Worm (Caenorhabditis elegans) whole organism, L4/young adult: ENCODE data around the gene R186.3.

Experiments used
- W03F9.2 ChIP-seq: fragments of 150-350 bp; optimal IDR thresholded peaks from 2 replicates; lab custom pipeline; 2014; ENCODE audit warnings: missing biosample characterization, missing genetic modification characterization
- dao-5 ChIP-seq: sonication (generic microtip); optimal IDR thresholded peaks from 2 replicates; lab custom pipeline; 2016; ENCODE audit warnings: missing genotype, missing genetic modification characterization, moderate library complexity, missing compliant biosample characterization
- him-1 ChIP-seq: sonication (generic microtip); optimal IDR thresholded peaks from 2 replicates; lab custom pipeline; 2016; ENCODE audit warnings: missing genotype, missing genetic modification reagents, missing genetic modification characterization, missing compliant biosample characterization

DNA sequence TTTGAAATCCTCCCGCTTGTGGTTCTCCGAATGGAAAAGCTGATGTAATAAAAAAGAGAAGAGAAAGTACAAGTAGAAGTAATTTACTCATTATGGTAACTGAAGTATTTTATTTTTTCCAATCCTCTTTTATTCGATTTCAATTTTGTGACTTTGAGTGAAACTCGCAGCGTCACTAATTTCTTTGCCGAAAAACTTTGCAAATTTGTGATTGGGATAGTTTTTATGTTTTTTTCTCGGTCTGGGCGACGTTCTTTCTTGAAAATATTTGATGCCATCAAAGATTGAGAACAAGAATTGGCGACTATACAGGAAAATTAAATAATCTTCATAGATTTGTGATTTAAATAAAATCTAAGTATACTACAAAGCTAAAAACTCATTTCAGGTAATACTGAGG lies 32.5 kb upstream of the R186.3 start, which contains the start of gene far-4:
- TF ChIP-seq him-1 = no peak
- TF ChIP-seq dao-5 = no peak
- no peak for TF ChIP-seq W03F9.2 (tag; lab: Kevin White, UChicago)
